Worm (Caenorhabditis elegans): ENCODE measurements around the gene clec-217.

Gene clec-217

DNA sequence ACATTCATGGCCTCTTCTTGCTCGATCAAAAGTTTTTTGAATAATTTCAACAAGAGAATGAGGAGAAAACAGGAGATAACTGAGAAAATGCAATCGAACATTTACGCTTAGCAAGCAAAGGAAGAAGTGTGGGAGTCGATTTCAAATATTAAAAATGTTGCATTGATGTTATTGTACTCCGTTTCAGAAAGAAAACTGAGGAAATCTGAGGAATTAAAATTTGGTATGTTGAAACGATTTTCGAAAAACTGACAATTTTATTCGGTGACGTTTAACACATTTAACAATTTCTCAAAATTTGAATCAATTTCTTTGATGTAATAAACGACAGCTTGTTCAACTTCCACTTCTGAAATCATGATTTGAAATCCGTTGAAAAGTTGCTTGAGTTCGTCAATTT, 4.1 kb downstream of the clec-217 start, which contains the start of gene F26D11.13:
Gene F26D11.13, minus strand, starts transcription at position 101 of the 400 bp plus-strand sequence.
- no peak for TF ChIP-seq lir-3 (tag; optimal IDR thresholded peaks at IDR 0.05; ENCODE audit: poor library complexity)
- TF ChIP-seq ceh-90 (tag; optimal IDR thresholded peaks at IDR 0.05): no peak

DNA sequence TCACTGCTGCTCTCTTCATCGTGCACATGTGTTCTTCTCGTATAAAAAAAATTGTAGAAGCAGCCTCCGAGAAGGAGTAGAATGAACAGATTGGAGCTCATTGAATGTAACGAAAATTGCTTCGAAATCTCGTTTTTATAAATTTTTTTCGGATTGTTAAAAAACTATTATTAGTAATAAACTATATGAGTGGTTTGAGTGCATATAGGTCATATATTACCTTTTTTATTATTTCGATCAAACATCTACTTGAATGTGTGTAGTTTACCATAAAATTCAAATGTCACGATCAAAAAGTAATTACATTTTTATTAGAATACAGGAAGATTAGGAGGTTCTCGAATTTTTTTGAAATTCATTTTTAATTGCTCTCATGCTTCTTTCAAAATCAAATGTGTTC, 5.8 kb downstream of the clec-217 start, which contains the start of gene clec-216:
Gene clec-216, minus strand, starts transcription at position 101 of the 400 bp plus-strand sequence.
- TF ChIP-seq efl-1 (optimal IDR thresholded peaks at IDR 0.05) (no peak), efl-1 (GFP tag; optimal IDR thresholded peaks at IDR 0.05 in 1 of 2) (no peak), unc-130 (tag; optimal IDR thresholded peaks at IDR 0.05) (no peak), pax-3 (tag; optimal IDR thresholded peaks at IDR 0.05) (no peak)

DNA sequence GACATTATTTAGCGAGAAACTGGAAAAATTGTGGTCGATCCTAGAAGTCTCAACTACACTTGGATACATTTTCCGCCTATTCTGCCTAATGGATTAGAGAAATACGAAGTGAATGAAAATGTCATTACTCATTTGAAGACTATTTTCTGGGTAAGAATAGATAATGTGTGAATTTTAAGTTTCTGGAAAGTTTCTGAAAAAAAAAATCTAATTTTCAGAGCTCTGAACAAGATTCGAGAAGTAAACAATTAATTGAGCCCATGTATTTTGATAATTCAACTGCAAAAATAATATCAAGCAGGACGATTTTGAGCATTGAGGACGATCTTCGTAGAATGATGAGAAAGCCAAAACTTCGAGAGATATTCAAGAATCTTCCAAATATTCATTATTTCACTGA, 12.4 kb downstream of the clec-217 start:
- TF ChIP-seq fkh-10 (GFP tag; optimal IDR thresholded peaks at IDR 0.05): no peak
- peak; percentile 48 for TF ChIP-seq dsc-1 (tag; optimal IDR thresholded peaks at IDR 0.05)
- TF ChIP-seq fkh-8 (tag; optimal IDR thresholded peaks at IDR 0.05): peak; percentile 14

DNA sequence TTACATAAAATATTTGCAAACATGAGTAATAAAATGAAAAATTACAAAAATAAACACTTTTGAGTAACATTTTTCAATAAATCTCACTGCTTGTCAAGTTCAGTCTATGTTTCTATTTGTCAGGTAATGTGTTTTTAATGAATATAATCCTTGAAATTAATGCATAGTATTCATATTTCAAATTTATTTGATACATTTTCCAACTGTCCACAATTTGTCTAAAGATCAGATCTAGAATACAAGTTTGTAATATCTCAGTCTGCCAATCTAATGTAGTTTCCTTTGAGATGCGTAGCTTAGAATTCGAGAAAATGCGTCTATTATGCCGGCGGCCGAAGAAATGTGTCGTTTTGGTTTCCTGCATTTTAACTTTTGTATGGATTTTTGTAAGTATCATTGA, 15.1 kb downstream of the clec-217 start, which contains the start of gene Y97E10B.1:
Gene Y97E10B.1, plus strand, starts transcription at position 301 of the 400 bp plus-strand sequence.
- no peak for TF ChIP-seq lin-39 (tag; optimal IDR thresholded peaks at IDR 0.05)
- TF ChIP-seq nhr-90 (tag; optimal IDR thresholded peaks at IDR 0.05; ENCODE audit: poor library complexity): no peak
- no peak for TF ChIP-seq nhr-28 (tag; optimal IDR thresholded peaks at IDR 0.05)
- TF ChIP-seq nhr-84 (tag; optimal IDR thresholded peaks at IDR 0.05): no peak
- no peak for TF ChIP-seq hlh-4 (tag; optimal IDR thresholded peaks at IDR 0.05)

DNA sequence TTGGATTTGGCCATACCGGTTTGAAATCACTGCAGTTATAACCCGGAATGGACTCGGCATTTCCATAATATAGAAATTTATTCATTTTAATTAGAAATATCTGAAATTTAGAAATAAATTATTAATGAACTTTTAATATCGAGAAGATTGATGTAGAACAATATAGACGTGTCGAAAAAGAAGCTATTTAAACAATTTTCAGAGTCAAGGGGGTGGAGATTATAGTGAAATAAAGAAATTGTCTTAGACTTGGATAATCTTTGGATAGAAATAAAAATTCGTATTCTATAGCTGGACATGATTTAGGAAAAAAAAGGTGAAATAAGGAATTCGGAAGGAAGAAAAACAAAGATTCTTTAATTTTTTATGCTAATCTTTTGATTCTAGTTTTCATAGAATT, 18.3 kb downstream of the clec-217 start, which contains the start of gene srt-53:
Gene srt-53, minus strand, starts transcription at position 101 of the 400 bp plus-strand sequence.
- TF ChIP-seq unc-86 (tag; optimal IDR thresholded peaks at IDR 0.05): no peak
- TF ChIP-seq zip-4 (GFP tag; optimal IDR thresholded peaks at IDR 0.05): no peak
- TF ChIP-seq lin-14 (GFP tag; optimal IDR thresholded peaks at IDR 0.05): no peak
- TF ChIP-seq jun-1 (tag; optimal IDR thresholded peaks at IDR 0.05): no peak
- no peak for TF ChIP-seq ceh-63 (GFP tag; optimal IDR thresholded peaks at IDR 0.05)
- no peak for TF ChIP-seq nhr-11 (tag; optimal IDR thresholded peaks at IDR 0.05)
- TF ChIP-seq snu-23 (GFP tag; optimal IDR thresholded peaks at IDR 0.05): no peak

DNA sequence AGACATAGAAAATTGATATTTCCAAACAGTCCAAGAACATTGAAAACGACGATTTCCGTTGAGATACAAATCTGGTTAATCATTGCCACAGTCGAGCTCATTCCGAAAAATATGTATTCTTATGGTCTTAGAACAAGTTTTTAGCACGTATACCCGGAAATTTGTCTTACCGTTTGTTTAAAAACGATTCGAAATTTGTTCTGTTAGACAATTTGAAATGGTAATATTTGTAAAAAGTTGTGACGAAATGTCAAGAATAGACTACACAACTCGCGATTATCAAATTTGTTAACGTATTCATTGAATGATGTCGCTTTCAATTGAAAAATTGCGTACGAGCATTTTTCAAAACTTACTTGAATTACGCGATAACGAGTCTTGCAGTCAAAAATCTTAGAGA, 21.5 kb downstream of the clec-217 start, which contains the start of gene srsx-3:
Gene srsx-3, minus strand, starts transcription at position 101 of the 400 bp plus-strand sequence.
- TF ChIP-seq ces-1 (GFP tag; optimal IDR thresholded peaks at IDR 0.05) (no peak), elt-3 (tag; optimal IDR thresholded peaks at IDR 0.05) (no peak), unc-62 (GFP tag; optimal IDR thresholded peaks at IDR 0.05) (no peak), fkh-8 (tag; optimal IDR thresholded peaks at IDR 0.05) (no peak), alr-1 (tag; optimal IDR thresholded peaks at IDR 0.05; ENCODE audit: borderline replicate concordance) (no peak), sox-4 (tag; optimal IDR thresholded peaks at IDR 0.05) (no peak)

DNA sequence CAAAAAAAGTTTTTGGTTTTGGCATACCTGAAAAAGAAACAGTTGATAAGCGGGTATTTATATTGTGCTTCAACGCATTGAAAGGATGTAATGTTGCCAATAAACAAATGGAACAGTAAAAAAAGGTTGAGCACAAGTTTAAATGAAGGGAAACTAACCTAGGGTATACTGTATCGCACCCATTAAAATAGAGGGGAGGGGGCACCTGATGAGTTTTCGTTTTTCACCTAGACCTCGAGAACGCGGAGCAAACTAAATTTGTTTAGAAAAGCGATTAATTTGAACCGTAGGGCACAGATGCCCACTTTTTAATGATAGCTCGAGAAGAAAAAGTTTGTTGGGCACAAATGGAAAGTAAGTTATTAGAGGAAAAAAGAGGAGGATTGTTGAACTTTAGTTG, 25.6 kb downstream of the clec-217 start, which contains the start of gene ncx-10:
Gene ncx-10, minus strand, starts transcription at position 101 of the 400 bp plus-strand sequence.
- TF ChIP-seq mab-9 (GFP tag; IDR thresholded peaks at IDR 0.05): no peak

DNA sequence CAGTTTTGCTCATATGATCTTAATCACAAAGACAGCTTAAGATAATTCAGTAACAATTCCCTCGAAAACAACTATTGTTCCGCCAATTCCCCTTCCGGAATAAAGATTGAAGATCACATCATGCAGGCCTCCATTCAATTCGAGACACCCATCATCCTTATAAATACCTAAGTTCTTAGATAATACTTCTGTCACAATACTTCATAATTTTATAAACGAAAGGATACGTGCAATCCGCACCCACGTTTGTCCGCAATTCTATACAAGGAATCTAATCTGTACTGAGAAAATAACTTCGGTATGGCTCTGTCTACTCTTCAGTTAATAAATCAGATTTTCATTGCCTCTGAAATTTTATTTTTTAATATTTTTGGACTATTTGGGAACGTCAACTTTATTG, 30.0 kb downstream of the clec-217 start, which contains the start of gene srsx-5:
Gene srsx-5, plus strand, starts transcription at position 301 of the 400 bp plus-strand sequence.
- TF ChIP-seq ceh-8 (GFP tag; optimal IDR thresholded peaks at IDR 0.05) (no peak), dsc-1 (tag; optimal IDR thresholded peaks at IDR 0.05) (peak; percentile 68), alr-1 (tag; optimal IDR thresholded peaks at IDR 0.05; ENCODE audit: borderline replicate concordance) (no peak)

All from whole organism, L1 larva.